Worm (Caenorhabditis elegans): Measurements from ENCODE around the gene R03D7.8.

The R03D7.8 gene

ce11 chrII:10948236-10949025 lies 8.3 kb downstream of the R03D7.8 start (continued):
- no peak for TF ChIP-seq sptf-1 (tag; optimal IDR thresholded peaks at IDR 0.05)
- no peak for TF ChIP-seq ama-1 (optimal IDR thresholded peaks at IDR 0.05)
- TF ChIP-seq unc-130 (tag; optimal IDR thresholded peaks at IDR 0.05): no peak
- no peak for TF ChIP-seq unc-98 (GFP tag; IDR thresholded peaks at IDR 0.05)
- no peak for TF ChIP-seq F16B12.6 (tag; optimal IDR thresholded peaks at IDR 0.05)
- no peak for TF ChIP-seq lin-15B (tag; optimal IDR thresholded peaks at IDR 0.05)
- no peak for TF ChIP-seq ceh-8 (GFP tag; optimal IDR thresholded peaks at IDR 0.05)
- TF ChIP-seq swsn-7 (tag; optimal IDR thresholded peaks at IDR 0.05): no peak
- peak; percentile 27 for TF ChIP-seq lin-14 (GFP tag; optimal IDR thresholded peaks at IDR 0.05)
- no peak for TF ChIP-seq nhr-90 (tag; optimal IDR thresholded peaks at IDR 0.05; ENCODE audit: poor library complexity)
- no peak for TF ChIP-seq unc-62 (GFP tag; optimal IDR thresholded peaks at IDR 0.05)
- no peak for TF ChIP-seq tlp-1 (tag; optimal IDR thresholded peaks at IDR 0.05)
- no peak for TF ChIP-seq ceh-90 (tag; optimal IDR thresholded peaks at IDR 0.05)
- no peak for TF ChIP-seq fkh-10 (GFP tag; optimal IDR thresholded peaks at IDR 0.05)
- no peak for TF ChIP-seq isw-1 (GFP tag; IDR thresholded peaks at IDR 0.05)
- no peak for TF ChIP-seq pqm-1 (tag; optimal IDR thresholded peaks at IDR 0.05)
- TF ChIP-seq zag-1 (tag; optimal IDR thresholded peaks at IDR 0.05): no peak

- no peak for TF ChIP-seq ces-1 (GFP tag; optimal IDR thresholded peaks at IDR 0.05)
- no peak for TF ChIP-seq mab-9 (GFP tag; IDR thresholded peaks at IDR 0.05)
- no peak for TF ChIP-seq nhr-90 (tag; optimal IDR thresholded peaks at IDR 0.05; ENCODE audit: poor library complexity)
- TF ChIP-seq mef-2 (tag; optimal IDR thresholded peaks at IDR 0.05): no peak
- TF ChIP-seq nhr-76 (tag; optimal IDR thresholded peaks at IDR 0.05): no peak
- TF ChIP-seq hpl-2 (GFP tag; optimal IDR thresholded peaks at IDR 0.05): no peak
- TF ChIP-seq lir-3 (tag; optimal IDR thresholded peaks at IDR 0.05; ENCODE audit: poor library complexity): no peak
- TF ChIP-seq pqm-1 (tag; optimal IDR thresholded peaks at IDR 0.05): no peak
- no peak for TF ChIP-seq zip-4 (GFP tag; optimal IDR thresholded peaks at IDR 0.05)
- TF ChIP-seq swsn-7 (tag; optimal IDR thresholded peaks at IDR 0.05): no peak
- TF ChIP-seq tbx-2 (tag; optimal IDR thresholded peaks at IDR 0.05): no peak
- TF ChIP-seq nhr-12 (tag; optimal IDR thresholded peaks at IDR 0.05): no peak
- TF ChIP-seq mep-1 (tag; optimal IDR thresholded peaks at IDR 0.05): no peak
These were observed 9.4 kb downstream of the R03D7.8 start, which contains the start of the genes tceb-3 and gskl-1 for ce11 chrII:10947317-10947716. Gene tceb-3 (minus strand): TSS chrII:10947417. Gene gskl-1 (plus strand): TSS chrII:10947559.

ce11 chrII:10946848-10947247 lies 9.8 kb downstream of the R03D7.8 start:
- TF ChIP-seq dsc-1 (tag; optimal IDR thresholded peaks at IDR 0.05) (peak; percentile 81), dpl-1 (GFP tag; optimal IDR thresholded peaks at IDR 0.05) (peak in 1 of 3 experiments; percentile 5), nhr-20 (tag; optimal IDR thresholded peaks at IDR 0.05) (peak; percentile 28), elt-3 (tag; optimal IDR thresholded peaks at IDR 0.05) (peak in 1 of 6 experiments; percentile 4), tbx-2 (tag; optimal IDR thresholded peaks at IDR 0.05) (peak; percentile 31), F16B12.6 (tag; optimal IDR thresholded peaks at IDR 0.05) (no peak), lsy-2 (tag; optimal IDR thresholded peaks at IDR 0.05) (peak in 1 of 2 experiments; percentile 29), blmp-1 (tag; optimal IDR thresholded peaks at IDR 0.05) (peak; percentile 45), nhr-71 (tag; optimal IDR thresholded peaks at IDR 0.05) (peak; percentile 21), swsn-7 (tag; optimal IDR thresholded peaks at IDR 0.05) (no peak), hpl-2 (GFP tag; optimal IDR thresholded peaks at IDR 0.05) (no peak), ceh-8 (GFP tag; optimal IDR thresholded peaks at IDR 0.05) (peak; percentile 2), nhr-77 (tag; optimal IDR thresholded peaks at IDR 0.05) (peak; percentile 4), lin-35 (GFP tag; optimal IDR thresholded peaks at IDR 0.05) (peak in 1 of 2 experiments; percentile 7), mep-1 (tag; optimal IDR thresholded peaks at IDR 0.05) (peak; percentile 30), snu-23 (GFP tag; optimal IDR thresholded peaks at IDR 0.05) (peak; percentile 31), fos-1 (tag; optimal IDR thresholded peaks at IDR 0.05) (no peak), efl-1 (optimal IDR thresholded peaks at IDR 0.05) (peak in 1 of 2 experiments; percentile 11), efl-1 (GFP tag; optimal IDR thresholded peaks at IDR 0.05 in 1 of 2) (peak; percentile 6 to 83), lin-14 (GFP tag; optimal IDR thresholded peaks at IDR 0.05) (peak; percentile 79), efl-3 (GFP tag; optimal IDR thresholded peaks at IDR 0.05) (no peak), nhr-19 (GFP tag; conservative IDR thresholded peaks at IDR 0.05) (no peak), nhr-47 (tag; optimal IDR thresholded peaks at IDR 0.05) (peak; percentile 9)

Data from whole organism, L1 larva.